Fruit fly (Drosophila melanogaster) whole organism, embryonic: ENCODE results near the gene CG17010.

Source experiments
- ATbp ChIP-seq: fragments of 200-800 bp; sonication (Bioruptor generic); optimal IDR thresholded peaks from 2 replicates; lab custom pipeline; 2017; ENCODE audit warnings: missing biosample characterization, mild to moderate bottlenecking, missing genetic modification characterization, missing genetic modification reagents
- Bdp1 ChIP-seq: fragments of 200-800 bp; sonication (Bioruptor generic); optimal IDR thresholded peaks from 3 replicates; lab custom pipeline; 2016; ENCODE audit warnings: missing biosample characterization, missing genetic modification characterization
- Blimp-1 ChIP-seq: fragments of 200-800 bp; sonication (Bioruptor generic); optimal IDR thresholded peaks from 3 replicates; lab custom pipeline; 2018; ENCODE audit warnings: missing biosample characterization, missing genetic modification characterization, mild to moderate bottlenecking, moderate library complexity, missing genetic modification reagents
- CG10267 ChIP-seq: fragments of 200-800 bp; sonication (Bioruptor generic); optimal IDR thresholded peaks from 2 replicates; lab custom pipeline; 2018; ENCODE audit warnings: missing biosample characterization, mild to moderate bottlenecking, missing genetic modification characterization, moderate library complexity
- CG10321 ChIP-seq: fragments of 200-800 bp; sonication (Bioruptor generic); IDR thresholded peaks from 2 replicates; pipeline ENCODE4 v1.3.6; 2022; ENCODE audit warnings: missing biosample characterization, missing genetic modification characterization
- CG11504 ChIP-seq: fragments of 200-800 bp; sonication (Bioruptor generic); optimal IDR thresholded peaks from 3 replicates; lab custom pipeline; 2019; ENCODE audit warnings: missing biosample characterization, mild to moderate bottlenecking, missing genetic modification characterization, moderate library complexity
- CG12219 ChIP-seq: fragments of 200-800 bp; sonication (Bioruptor generic); optimal IDR thresholded peaks from 3 replicates; lab custom pipeline; 2018; ENCODE audit warnings: missing biosample characterization, mild to moderate bottlenecking, missing genetic modification characterization
- CG14014 ChIP-seq: fragments of 200-800 bp; sonication (Bioruptor generic); IDR thresholded peaks from 2 replicates; pipeline ENCODE4 v1.3.6; 2022; ENCODE audit warnings: missing biosample characterization, missing genetic modification characterization
- CG1602 ChIP-seq: fragments of 200-800 bp; sonication (Bioruptor generic); optimal IDR thresholded peaks from 3 replicates; lab custom pipeline; 2016; ENCODE audit warnings: missing biosample characterization, missing genetic modification characterization
- CG17361 ChIP-seq: fragments of 200-800 bp; sonication (Bioruptor generic); IDR thresholded peaks from 3 replicates; pipeline ENCODE4 v1.3.6; 2022; ENCODE audit warnings: missing biosample characterization, missing genetic modification characterization
- CG17385 ChIP-seq: fragments of 200-800 bp; sonication (Bioruptor generic); optimal IDR thresholded peaks from 3 replicates; lab custom pipeline; 2018; ENCODE audit warnings: missing biosample characterization, mild to moderate bottlenecking, missing genetic modification characterization
- CG18599 ChIP-seq: fragments of 200-800 bp; sonication (Bioruptor generic); optimal IDR thresholded peaks from 3 replicates; lab custom pipeline; 2017; ENCODE audit warnings: missing biosample characterization, missing genetic modification characterization, mild to moderate bottlenecking, moderate library complexity, missing genetic modification reagents
- CG2678 ChIP-seq: fragments of 200-800 bp; sonication (Bioruptor generic); optimal IDR thresholded peaks from 3 replicates; lab custom pipeline; 2019; ENCODE audit warnings: missing biosample characterization, mild to moderate bottlenecking, missing genetic modification characterization, moderate library complexity
- CG30403 ChIP-seq: fragments of 200-800 bp; sonication (Bioruptor generic); optimal IDR thresholded peaks from 3 replicates; lab custom pipeline; 2016; ENCODE audit warnings: missing biosample characterization, missing genetic modification characterization
- CG4820 ChIP-seq: fragments of 200-800 bp; sonication (Bioruptor generic); optimal IDR thresholded peaks from 3 replicates; lab custom pipeline; 2016; ENCODE audit warnings: missing biosample characterization, missing genetic modification characterization
- CG8281 ChIP-seq: fragments of 200-800 bp; sonication (Bioruptor generic); optimal IDR thresholded peaks from 2 replicates; lab custom pipeline; 2018; ENCODE audit warnings: missing biosample characterization, mild to moderate bottlenecking, missing genetic modification characterization, moderate library complexity
- CG8924 ChIP-seq: fragments of 200-800 bp; optimal IDR thresholded peaks from 3 replicates; lab custom pipeline; 2019; ENCODE audit warnings: missing biosample characterization, mild to moderate bottlenecking, missing genetic modification characterization, moderate library complexity
- CG9727 ChIP-seq: fragments of 200-800 bp; sonication (Bioruptor generic); optimal IDR thresholded peaks from 3 replicates; lab custom pipeline; 2017; ENCODE audit warnings: missing biosample characterization, mild to moderate bottlenecking, missing genetic modification characterization
- CHES-1-like ChIP-seq: fragments of 200-800 bp; sonication (Bioruptor generic); optimal IDR thresholded peaks from 2 replicates; lab custom pipeline; 2016; ENCODE audit warnings: missing biosample characterization, missing genetic modification characterization
- CrebB ChIP-seq: fragments of 200-800 bp; sonication (Bioruptor generic); optimal IDR thresholded peaks from 3 replicates; lab custom pipeline; 2018; ENCODE audit warnings: missing biosample characterization, mild to moderate bottlenecking, missing genetic modification characterization
- Doc2 ChIP-seq: fragments of 200-800 bp; sonication (Bioruptor generic); IDR thresholded peaks from 2 replicates; pipeline ENCODE4 v1.3.6; 2022; ENCODE audit warnings: missing biosample characterization, missing genetic modification characterization
- Dp ChIP-seq: fragments of 200-800 bp; sonication (Bioruptor generic); optimal IDR thresholded peaks from 2 replicates; lab custom pipeline; 2018; ENCODE audit warnings: missing biosample characterization, mild to moderate bottlenecking, missing genetic modification characterization, moderate library complexity
- Drgx ChIP-seq: fragments of 200-800 bp; sonication (Bioruptor generic); IDR thresholded peaks from 2 replicates; pipeline ENCODE4 v1.3.6; 2022; ENCODE audit warnings: missing biosample characterization, missing genetic modification characterization
- Ets65A ChIP-seq: fragments of 200-800 bp; sonication (Bioruptor generic); peaks from one replicate; lab custom pipeline; 2016; ENCODE audit warnings: missing biosample characterization, missing genetic modification characterization
- Hmr ChIP-seq: fragments of 200-800 bp; sonication (Bioruptor generic); optimal IDR thresholded peaks from 3 replicates; lab custom pipeline; 2017; ENCODE audit warnings: mild to moderate bottlenecking, missing biosample characterization, missing genetic modification reagents, missing genetic modification characterization
- Sry-β ChIP-seq: fragments of 200-800 bp; sonication (Bioruptor generic); optimal IDR thresholded peaks from 2 replicates; lab custom pipeline; 2018; ENCODE audit warnings: missing biosample characterization, mild to moderate bottlenecking, missing genetic modification characterization, moderate library complexity
- abd-A ChIP-seq: fragments of 200-800 bp; sonication (Bioruptor generic); optimal IDR thresholded peaks from 3 replicates; lab custom pipeline; 2019; ENCODE audit warnings: missing biosample characterization, mild to moderate bottlenecking, missing genetic modification characterization, moderate library complexity
- aop ChIP-seq: fragments of 200-800 bp; sonication (Bioruptor generic); IDR thresholded peaks from 2 replicates; pipeline ENCODE4 v1.3.6; 2022; ENCODE audit warnings: missing biosample characterization, missing genetic modification characterization
- az2 ChIP-seq: fragments of 200-800 bp; sonication (Bioruptor generic); optimal IDR thresholded peaks from 3 replicates; lab custom pipeline; 2016; ENCODE audit warnings: missing biosample characterization, missing genetic modification characterization
- bab2 ChIP-seq: fragments of 200-800 bp; sonication (Bioruptor generic); optimal IDR thresholded peaks from 2 replicates; lab custom pipeline; 2016; ENCODE audit warnings: missing biosample characterization, missing genetic modification characterization
- bsh ChIP-seq, 2 experiments: fragments of 200-800 bp; sonication (Bioruptor generic); optimal IDR thresholded peaks; 2 replicates each; lab custom pipeline; 2017 to 2018; ENCODE audit warnings: mild to moderate bottlenecking in 2 of 2, missing biosample characterization in 2 of 2, missing genetic modification characterization in 2 of 2, moderate library complexity in 1 of 2
- gem ChIP-seq: fragments of 200-800 bp; sonication (Bioruptor generic); optimal IDR thresholded peaks from 2 replicates; lab custom pipeline; 2019; ENCODE audit warnings: missing biosample characterization, mild to moderate bottlenecking, missing genetic modification characterization, moderate library complexity
- gfzf ChIP-seq: fragments of 200-800 bp; sonication (Bioruptor generic); optimal IDR thresholded peaks from 2 replicates; lab custom pipeline; 2016; ENCODE audit warnings: missing biosample characterization, mild to moderate bottlenecking, missing genetic modification characterization, moderate library complexity
- nmo ChIP-seq: fragments of 200-800 bp; sonication (Bioruptor generic); optimal IDR thresholded peaks from 2 replicates; lab custom pipeline; 2018; ENCODE audit warnings: missing biosample characterization, mild to moderate bottlenecking, missing genetic modification characterization, moderate library complexity
- pan ChIP-seq, 4 experiments: fragments of >200 bp in 3 of 4; fragments of 200-800 bp in 1 of 4; sonication (Bioruptor generic) in 1 of 4; optimal IDR thresholded peaks in 3 of 4; IDR thresholded peaks in 1 of 4; 2 replicates each; pipeline versions ENCODE4 v1.3.6 to Lab custom; 2017 to 2022; ENCODE audit warnings: missing biosample characterization in 2 of 4, missing genetic modification characterization in 2 of 4, mixed read lengths in 1 of 4
- pb ChIP-seq: fragments of 200-800 bp; sonication (Bioruptor generic); optimal IDR thresholded peaks from 3 replicates; lab custom pipeline; 2016; ENCODE audit warnings: missing biosample characterization, missing genetic modification characterization
- peb ChIP-seq: fragments of 200-800 bp; sonication (Bioruptor generic); IDR thresholded peaks from 2 replicates; pipeline ENCODE4 v1.3.6; 2022; ENCODE audit warnings: missing biosample characterization, missing genetic modification characterization
- repo ChIP-seq: fragments of 200-800 bp; sonication (Bioruptor generic); optimal IDR thresholded peaks from 2 replicates; lab custom pipeline; 2016; ENCODE audit warnings: missing biosample characterization, missing genetic modification characterization
- row ChIP-seq: fragments of 200-800 bp; sonication (Bioruptor generic); IDR thresholded peaks from 3 replicates; pipeline ENCODE4 v1.3.6; 2022; ENCODE audit warnings: missing biosample characterization, missing genetic modification characterization
- sens ChIP-seq: fragments of 200-800 bp; sonication (Bioruptor generic); peaks from one replicate; lab custom pipeline; 2016; ENCODE audit warnings: missing biosample characterization, missing genetic modification characterization
- sens-2 ChIP-seq: fragments of 200-800 bp; sonication (Bioruptor generic); IDR thresholded peaks from 2 replicates; pipeline ENCODE4 v1.3.6; 2022; ENCODE audit warnings: missing biosample characterization, missing genetic modification characterization
- tgo ChIP-seq: fragments of 200-800 bp; sonication (Bioruptor generic); IDR thresholded peaks from 3 replicates; pipeline ENCODE4 v1.3.6; 2022; ENCODE audit warnings: missing biosample characterization, missing genetic modification characterization
- toy ChIP-seq: fragments of 200-800 bp; sonication (Bioruptor generic); IDR thresholded peaks from 2 replicates; pipeline ENCODE4 v1.3.6; 2022; ENCODE audit warnings: missing biosample characterization, missing genetic modification characterization
- unc-4 ChIP-seq: fragments of 200-800 bp; sonication (Bioruptor generic); IDR thresholded peaks from 2 replicates; pipeline ENCODE4 v1.3.6; 2022; ENCODE audit warnings: missing biosample characterization, missing genetic modification characterization; ENCODE audit not compliant: partially characterized antibody
- zf30C ChIP-seq: fragments of 200-800 bp; sonication (Bioruptor generic); optimal IDR thresholded peaks from 3 replicates; lab custom pipeline; 2018; ENCODE audit warnings: missing biosample characterization, mild to moderate bottlenecking, missing genetic modification characterization

CG17010 gene

DNA sequence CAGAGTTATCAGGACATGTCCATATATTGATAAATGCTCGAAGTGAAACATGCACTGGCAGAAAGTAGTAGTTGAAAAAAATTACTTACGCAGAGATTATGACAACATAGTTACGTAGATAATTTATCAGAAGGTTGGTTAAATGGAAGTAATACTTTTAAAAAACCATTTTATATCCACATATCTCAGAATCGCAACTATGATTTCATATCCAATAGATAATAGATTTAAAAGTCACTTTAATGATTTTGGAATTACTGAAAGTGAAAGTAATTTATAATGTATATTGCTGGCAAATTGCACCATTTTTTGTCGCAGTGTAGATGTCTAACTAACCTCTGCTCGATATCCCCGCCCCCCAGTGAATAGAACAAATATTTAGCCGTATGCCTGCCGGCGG, 19.1 kb upstream of the CG17010 start (continued):
- TF ChIP-seq CG17361 (peak; percentile 51; the same call in 2 of the 3 replicates), CG18599 (GFP tag; lab: Kevin White, UChicago) (peak; percentile 31), aop (GFP tag; lab: Robert Waterston, UW) (no peak), CG10321 (GFP tag; lab: Robert Waterston, UW) (no peak), CG8924 (tag; lab: Kevin White, UChicago) (peak; percentile 26), pan (optimal IDR thresholded peaks at IDR 0.05; lab: Kevin White, UChicago) (no peak), pan (GFP tag; optimal IDR thresholded peaks at IDR 0.05 in 1 of 2, IDR thresholded peaks at IDR 0.05 in 1 of 2) (peak in 1 of 2 experiments; percentile 30), CG30403 (GFP tag; lab: Kevin White, UChicago) (peak; percentile 38), Bdp1 (GFP tag; lab: Kevin White, UChicago) (no peak), abd-A (tag; lab: Kevin White, UChicago) (no peak), CG1602 (GFP tag; lab: Kevin White, UChicago) (no peak), Blimp-1 (GFP tag; lab: Kevin White, UChicago) (peak; percentile 46), nmo (peak; percentile 49), tgo (no peak), gfzf (no peak), sens (GFP tag; lab: Kevin White, UChicago) (peak; percentile 82), Drgx (no peak), CG17385 (peak; percentile 27), pb (GFP tag; lab: Kevin White, UChicago) (no peak), CG9727 (GFP tag; lab: Kevin White, UChicago) (peak; percentile 43), Hmr (GFP tag; lab: Kevin White, UChicago) (peak; percentile 44), zf30C (GFP tag; lab: Kevin White, UChicago) (peak; percentile 12), toy (GFP tag; lab: Robert Waterston, UW) (no peak), Doc2 (GFP tag; lab: Robert Waterston, UW) (no peak), CG12219 (GFP tag; lab: Kevin White, UChicago) (no peak), peb (GFP tag; lab: Robert Waterston, UW) (no peak), bsh (GFP tag; optimal IDR thresholded peaks at IDR 0.05; lab: Kevin White, UChicago) (peak in 1 of 2 experiments; percentile 50), bab2 (no peak), row (GFP tag; lab: Robert Waterston, UW) (peak; percentile 32; the same call in 2 of the 3 replicates), CG8281 (tag; lab: Kevin White, UChicago) (peak; percentile 20), CG11504 (tag; lab: Kevin White, UChicago) (peak; percentile 17), ATbp (peak; percentile 5), az2 (GFP tag; lab: Kevin White, UChicago) (no peak), CrebB (tag; lab: Kevin White, UChicago) (no peak), CHES-1-like (GFP tag; lab: Kevin White, UChicago) (no peak), gem (tag; lab: Kevin White, UChicago) (peak; percentile 68), CG4820 (GFP tag; lab: Kevin White, UChicago) (peak; percentile 12), CG10267 (tag; lab: Kevin White, UChicago) (no peak), Sry-β (GFP tag; lab: Kevin White, UChicago) (no peak)

DNA sequence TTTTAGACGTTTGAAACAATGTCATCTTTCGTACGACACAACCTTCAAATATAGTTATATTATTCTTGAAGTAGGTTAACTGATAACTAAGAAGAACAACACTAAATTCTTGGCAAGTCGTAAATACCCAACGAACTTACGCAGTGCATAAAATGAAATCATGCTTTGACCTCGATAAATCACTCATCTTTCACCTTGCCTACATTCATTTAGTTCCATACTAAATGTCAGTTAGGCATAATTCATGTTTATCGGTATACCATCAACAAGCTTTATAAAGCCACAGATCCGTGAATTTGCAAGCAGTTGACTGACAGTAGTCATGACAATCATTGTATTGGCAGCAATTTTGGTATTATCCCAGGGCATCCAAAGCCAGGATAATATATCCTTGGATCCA, 17.7 kb upstream of the CG17010 start, which contains the start of gene CG31862:
Gene CG31862 (plus strand): TSS at position 301 of the 400 bp plus-strand sequence.
- no peak for TF ChIP-seq CG14014
- no peak for TF ChIP-seq repo (GFP tag; lab: Kevin White, UChicago)
- TF ChIP-seq CG2678 (tag; lab: Kevin White, UChicago): no peak
- no peak for TF ChIP-seq Ets65A
- TF ChIP-seq unc-4: no peak
- TF ChIP-seq sens-2 (GFP tag; lab: Robert Waterston, UW): no peak
- no peak for TF ChIP-seq Dp (GFP tag; lab: Kevin White, UChicago)
- TF ChIP-seq, all 482 proteins: peak for 0
